Worm (Caenorhabditis elegans) whole organism, L1 larva: ENCODE data around the gene gplb-1.

Experiments used
- F16B12.6 ChIP-seq: fragments of 150-350 bp; optimal IDR thresholded peaks from 2 replicates; lab custom pipeline; 2014; ENCODE audit warnings: missing biosample characterization, missing genetic modification characterization
- dpl-1 ChIP-seq, 3 experiments: fragments of 150-350 bp in 2 of 3; sonication (generic microtip) in 1 of 3; optimal IDR thresholded peaks; 2 replicates each; lab custom pipeline; 2014 to 2017; ENCODE audit warnings: missing biosample characterization in 3 of 3, missing genetic modification characterization in 3 of 3, missing genetic modification reagents in 3 of 3
- elt-2 ChIP-seq: sonication (generic microtip); optimal IDR thresholded peaks from 2 replicates; lab custom pipeline; 2016; ENCODE audit warnings: missing genetic modification characterization, mild to moderate bottlenecking, inconsistent platforms, missing compliant biosample characterization, missing genetic modification reagents
- hlh-17 ChIP-seq: fragments of 200-800 bp; sonication (Bioruptor generic); optimal IDR thresholded peaks from 2 replicates; lab custom pipeline; 2018; ENCODE audit warnings: missing genetic modification characterization, mild to moderate bottlenecking, missing compliant biosample characterization, moderate library complexity, borderline replicate concordance
- isw-1 ChIP-seq: fragments of 200-800 bp; sonication (Bioruptor generic); IDR thresholded peaks from 2 replicates; pipeline ENCODE4 v1.3.6; 2022; ENCODE audit warnings: missing genetic modification characterization, missing compliant biosample characterization
- lin-35 ChIP-seq, 2 experiments: fragments of 150-350 bp; optimal IDR thresholded peaks; 2 replicates each; lab custom pipeline; 2014; ENCODE audit warnings: missing biosample characterization in 2 of 2, missing genetic modification characterization in 2 of 2, missing genetic modification reagents in 2 of 2
- lsy-2 ChIP-seq, 2 experiments: fragments of 150-350 bp; optimal IDR thresholded peaks; 2 replicates each; lab custom pipeline; 2014; ENCODE audit warnings: missing biosample characterization in 2 of 2, missing genetic modification characterization in 2 of 2

ce11 chrV:8460306-8460705, 10.7 kb downstream of the gplb-1 start, which contains the start of gene T23B12.6:
- TF ChIP-seq hlh-17 (GFP tag; lab: Kevin White, UChicago), result no peak
- TF ChIP-seq isw-1 (GFP tag; lab: Robert Waterston, UW), result no peak
- TF ChIP-seq lsy-2 (tag; optimal IDR thresholded peaks at IDR 0.05; lab: Kevin White, UChicago), result no peak
- no peak for TF ChIP-seq dpl-1 (GFP tag; optimal IDR thresholded peaks at IDR 0.05; lab: Kevin White, UChicago)
- TF ChIP-seq F16B12.6 (tag; lab: Kevin White, UChicago), result no peak
- peak; percentile 25 for TF ChIP-seq elt-2 (tag; lab: Kevin White, UChicago)
- no peak for TF ChIP-seq lin-35 (GFP tag; optimal IDR thresholded peaks at IDR 0.05; lab: Kevin White, UChicago)
